Worm (Caenorhabditis elegans) whole organism, late embryonic: Measurements from ENCODE around the gene str-180.

Experiments
- C08G9.2 ChIP-seq: sonication (generic microtip); optimal IDR thresholded peaks from 2 replicates; lab custom pipeline; 2016; ENCODE audit warnings: mild to moderate bottlenecking, missing genetic modification characterization, moderate library complexity, missing compliant biosample characterization
- K02D7.2 ChIP-seq: sonication (generic microtip); optimal IDR thresholded peaks from 2 replicates; lab custom pipeline; 2017; ENCODE audit warnings: mild to moderate bottlenecking, missing genetic modification characterization, missing compliant biosample characterization
- K09A11.1 ChIP-seq: sonication (generic microtip); optimal IDR thresholded peaks from 2 replicates; lab custom pipeline; 2017; ENCODE audit warnings: antibody characterized with exemption, mild to moderate bottlenecking, missing genetic modification characterization, missing compliant biosample characterization; ENCODE audit not compliant: insufficient read depth
- ahr-1 ChIP-seq: sonication (generic microtip); optimal IDR thresholded peaks from 2 replicates; lab custom pipeline; 2016; ENCODE audit warnings: missing genetic modification characterization, missing compliant biosample characterization
- ceh-14 ChIP-seq: sonication (generic microtip); optimal IDR thresholded peaks from 2 replicates; lab custom pipeline; 2016; ENCODE audit warnings: missing genotype, missing genetic modification characterization, missing compliant biosample characterization
- ceh-19 ChIP-seq: fragments of 200-800 bp; sonication (Bioruptor generic); optimal IDR thresholded peaks from 2 replicates; lab custom pipeline; 2018; ENCODE audit warnings: mild to moderate bottlenecking, missing genetic modification characterization, missing compliant biosample characterization
- ceh-24 ChIP-seq: sonication (generic microtip); optimal IDR thresholded peaks from 2 replicates; lab custom pipeline; 2016; ENCODE audit warnings: mild to moderate bottlenecking, missing genetic modification characterization, missing compliant biosample characterization
- ceh-30 ChIP-seq: fragments of 150-350 bp; optimal IDR thresholded peaks from 2 replicates; lab custom pipeline; 2014; ENCODE audit warnings: missing biosample characterization, missing genetic modification characterization
- ceh-31 ChIP-seq: sonication (generic microtip); optimal IDR thresholded peaks from 2 replicates; lab custom pipeline; 2016; ENCODE audit warnings: missing genetic modification characterization, missing compliant biosample characterization
- ceh-34 ChIP-seq: sonication (generic microtip); optimal IDR thresholded peaks from 2 replicates; lab custom pipeline; 2016; ENCODE audit warnings: mild to moderate bottlenecking, missing genetic modification characterization, missing compliant biosample characterization
- ceh-48 ChIP-seq: sonication (generic microtip); optimal IDR thresholded peaks from 2 replicates; lab custom pipeline; 2016; ENCODE audit warnings: missing genetic modification characterization, inconsistent platforms, missing compliant biosample characterization
- dve-1 ChIP-seq: sonication (generic microtip); optimal IDR thresholded peaks from 2 replicates; lab custom pipeline; 2017; ENCODE audit warnings: antibody characterized with exemption, mild to moderate bottlenecking, missing genetic modification characterization, missing compliant biosample characterization
- elt-2 ChIP-seq: sonication (generic microtip); optimal IDR thresholded peaks from 2 replicates; lab custom pipeline; 2016; ENCODE audit warnings: missing genetic modification reagents, missing genetic modification characterization, missing compliant biosample characterization
- elt-4 ChIP-seq: sonication (generic microtip); optimal IDR thresholded peaks from 2 replicates; lab custom pipeline; 2016; ENCODE audit warnings: missing genetic modification characterization, missing compliant biosample characterization
- ets-4 ChIP-seq: sonication (generic microtip); optimal IDR thresholded peaks from 2 replicates; lab custom pipeline; 2016; ENCODE audit warnings: missing genetic modification characterization, missing compliant biosample characterization
- hlh-13 ChIP-seq: fragments of 200-800 bp; sonication (Bioruptor generic); optimal IDR thresholded peaks from 2 replicates; lab custom pipeline; 2018; ENCODE audit warnings: mild to moderate bottlenecking, missing genetic modification characterization, missing compliant biosample characterization
- hlh-15 ChIP-seq: sonication (generic microtip); optimal IDR thresholded peaks from 2 replicates; lab custom pipeline; 2016; ENCODE audit warnings: missing genetic modification characterization, missing compliant biosample characterization
- hlh-30 ChIP-seq: sonication (generic microtip); optimal IDR thresholded peaks from 2 replicates; lab custom pipeline; 2017; ENCODE audit warnings: antibody characterized with exemption, missing genetic modification characterization, missing compliant biosample characterization; ENCODE audit not compliant: insufficient read depth
- lin-11 ChIP-seq: fragments of 200-800 bp; sonication (Bioruptor generic); optimal IDR thresholded peaks from 2 replicates; lab custom pipeline; 2018; ENCODE audit warnings: mild to moderate bottlenecking, missing genetic modification characterization, missing compliant biosample characterization
- madf-2 ChIP-seq: sonication (generic microtip); optimal IDR thresholded peaks from 2 replicates; lab custom pipeline; 2017; ENCODE audit warnings: missing genetic modification characterization, missing compliant biosample characterization
- mec-3 ChIP-seq: sonication (generic microtip); optimal IDR thresholded peaks from 2 replicates; lab custom pipeline; 2016; ENCODE audit warnings: borderline replicate concordance, missing genetic modification characterization, missing compliant biosample characterization
- nfya-1 ChIP-seq: sonication (generic microtip); optimal IDR thresholded peaks from 2 replicates; lab custom pipeline; 2017; ENCODE audit warnings: missing genetic modification characterization, mild to moderate bottlenecking, missing compliant biosample characterization, antibody characterized with exemption, moderate library complexity
- pag-3 ChIP-seq: sonication (generic microtip); optimal IDR thresholded peaks from 2 replicates; lab custom pipeline; 2016; ENCODE audit warnings: missing compliant biosample characterization, missing genetic modification characterization, borderline replicate concordance
- pat-9 ChIP-seq: fragments of 200-800 bp; sonication (Bioruptor generic); optimal IDR thresholded peaks from 2 replicates; lab custom pipeline; 2018; ENCODE audit warnings: mild to moderate bottlenecking, missing genetic modification characterization, moderate library complexity, missing compliant biosample characterization
- pha-4 ChIP-seq: fragments of 150-350 bp; optimal IDR thresholded peaks from 2 replicates; lab custom pipeline; 2018; ENCODE audit warnings: missing biosample characterization, missing genetic modification reagents, missing genetic modification characterization
- pqm-1 ChIP-seq: sonication (generic microtip); optimal IDR thresholded peaks from 2 replicates; lab custom pipeline; 2016; ENCODE audit warnings: missing genetic modification characterization, missing compliant biosample characterization
- rnt-1 ChIP-seq: sonication (generic microtip); optimal IDR thresholded peaks from 2 replicates; lab custom pipeline; 2016; ENCODE audit warnings: missing genetic modification characterization, missing compliant biosample characterization
- tbx-2 ChIP-seq: sonication (generic microtip); optimal IDR thresholded peaks from 2 replicates; lab custom pipeline; 2016; ENCODE audit warnings: missing genetic modification characterization, missing compliant biosample characterization
- tbx-7 ChIP-seq: sonication (generic microtip); optimal IDR thresholded peaks from 2 replicates; lab custom pipeline; 2016; ENCODE audit warnings: missing genotype, missing genetic modification characterization, missing compliant biosample characterization
- ttx-3 ChIP-seq: sonication (generic microtip); optimal IDR thresholded peaks from 2 replicates; lab custom pipeline; 2016; ENCODE audit warnings: missing genetic modification reagents, missing genetic modification characterization, missing compliant biosample characterization
- unc-3 ChIP-seq, 2 experiments: fragments of 200-800 bp in 1 of 2; sonication (Bioruptor generic) in 1 of 2; sonication (generic microtip) in 1 of 2; conservative IDR thresholded peaks in 1 of 2; optimal IDR thresholded peaks in 1 of 2; 2 replicates each; pipeline versions ENCODE4 v1.3.6 to Lab custom; 2016 to 2022; ENCODE audit warnings: missing compliant biosample characterization in 2 of 2, missing genetic modification characterization in 2 of 2, missing genetic modification reagents in 1 of 2
- unc-55 ChIP-seq: sonication (generic microtip); optimal IDR thresholded peaks from 2 replicates; lab custom pipeline; 2017; ENCODE audit warnings: missing biosample characterization, missing genetic modification reagents, missing genetic modification characterization
- zip-5 ChIP-seq: sonication (generic microtip); optimal IDR thresholded peaks from 2 replicates; lab custom pipeline; 2016; ENCODE audit warnings: missing genetic modification characterization, missing compliant biosample characterization

str-180 gene

ce11 chrV:6657532-6658259 is 10.9 kb downstream of the str-180 start:
- TF ChIP-seq pqm-1 (tag; lab: Kevin White, UChicago) (no peak), elt-2 (no peak), tbx-2 (tag; lab: Kevin White, UChicago) (no peak), tbx-7 (no peak), C08G9.2 (tag; lab: Kevin White, UChicago) (no peak), madf-2 (tag; lab: Kevin White, UChicago) (no peak), ceh-19 (no peak), mec-3 (tag; lab: Kevin White, UChicago) (no peak), ceh-48 (tag; lab: Kevin White, UChicago) (no peak)
- TF ChIP-seq, all 69 proteins: peak for 0

ce11 chrV:6656451-6657115 is 12.1 kb downstream of the str-180 start, which contains the start of gene snb-1:
TSS of gene snb-1 (minus strand) at chrV:6656501.
- TF ChIP-seq unc-55 (GFP tag; lab: Kevin White, UChicago) (peak; percentile 72), nfya-1 (tag; lab: Kevin White, UChicago) (peak; percentile 22), dve-1 (peak; percentile 46), ceh-48 (tag; lab: Kevin White, UChicago) (peak; percentile 46), elt-4 (no peak), hlh-30 (tag; lab: Kevin White, UChicago) (peak; percentile 33), ceh-31 (tag; lab: Kevin White, UChicago) (peak; percentile 35), unc-3 (GFP tag; conservative IDR thresholded peaks at IDR 0.05; lab: Robert Waterston, UW) (no peak), unc-3 (tag; optimal IDR thresholded peaks at IDR 0.05; lab: Kevin White, UChicago) (no peak)

ce11 chrV:6655174-6655573 is 13.5 kb downstream of the str-180 start, which contains the start of gene syx-18:
TSS of gene syx-18 (minus strand) at chrV:6655449.
- no peak for TF ChIP-seq hlh-15
- TF ChIP-seq ets-4 (tag; lab: Kevin White, UChicago) = no peak
- no peak for TF ChIP-seq ahr-1
- no peak for TF ChIP-seq ceh-14 (tag; lab: Kevin White, UChicago)
- no peak for TF ChIP-seq hlh-13 (GFP tag; lab: Kevin White, UChicago)
- TF ChIP-seq ttx-3 (tag; lab: Kevin White, UChicago) = no peak
- no peak for TF ChIP-seq pha-4
- no peak for TF ChIP-seq pat-9
- no peak for TF ChIP-seq mec-3 (tag; lab: Kevin White, UChicago)
- TF ChIP-seq ceh-24 (tag; lab: Kevin White, UChicago) = no peak
- TF ChIP-seq rnt-1 (tag; lab: Kevin White, UChicago) = no peak
- TF ChIP-seq zip-5 (tag; lab: Kevin White, UChicago) = no peak
- no peak for TF ChIP-seq ceh-30 (tag; lab: Kevin White, UChicago)
- TF ChIP-seq K02D7.2 (tag; lab: Kevin White, UChicago) = no peak

ce11 chrV:6652051-6652450 is 16.6 kb downstream of the str-180 start, which contains the start of gene T10H9.8:
TSS of gene T10H9.8 (plus strand) at chrV:6652351.
- no peak for TF ChIP-seq pha-4
- no peak for TF ChIP-seq ceh-34
- TF ChIP-seq nfya-1 (tag; lab: Kevin White, UChicago) = no peak
- TF ChIP-seq pag-3 (tag; lab: Kevin White, UChicago) = no peak
- TF ChIP-seq lin-11 (tag; lab: Kevin White, UChicago) = no peak
- TF ChIP-seq K09A11.1 (tag; lab: Kevin White, UChicago) = no peak
